Worm (Caenorhabditis elegans) whole organism, L1 larva: ENCODE results near the gene nmgp-1.
A peak's percentile ranks its signal among the peaks of the same experiment; 100 is the strongest.

Source experiments
- C04F5.9 ChIP-seq: sonication (generic microtip); optimal IDR thresholded peaks from 2 replicates; lab custom pipeline; 2016; ENCODE audit warnings: missing genetic modification characterization, missing compliant biosample characterization
- aly-2 ChIP-seq: fragments of 150-350 bp; optimal IDR thresholded peaks from 2 replicates; lab custom pipeline; 2014; ENCODE audit warnings: missing biosample characterization, missing genetic modification characterization
- ama-1 ChIP-seq: fragments of 150-350 bp; optimal IDR thresholded peaks from 2 replicates; lab custom pipeline; 2014
- blmp-1 ChIP-seq: fragments of 150-350 bp; optimal IDR thresholded peaks from 2 replicates; lab custom pipeline; 2014; ENCODE audit warnings: missing biosample characterization, missing genetic modification characterization
- ceh-63 ChIP-seq: fragments of 200-800 bp; sonication (Bioruptor generic); optimal IDR thresholded peaks from 2 replicates; lab custom pipeline; 2018; ENCODE audit warnings: mild to moderate bottlenecking, missing genetic modification characterization, missing compliant biosample characterization
- ceh-8 ChIP-seq: fragments of 200-800 bp; sonication (Bioruptor generic); optimal IDR thresholded peaks from 2 replicates; lab custom pipeline; 2018; ENCODE audit warnings: mild to moderate bottlenecking, missing genetic modification characterization, moderate library complexity, missing compliant biosample characterization
- efl-1 ChIP-seq, 4 experiments: fragments of 150-350 bp; optimal IDR thresholded peaks in 3 of 4; peaks in 1 of 4; 1 replicate in 1 of 4; 2 replicates in 3 of 4; lab custom pipeline; 2014; ENCODE audit warnings: missing biosample characterization in 2 of 4, missing genetic modification characterization in 2 of 4, missing genetic modification reagents in 2 of 4
- efl-3 ChIP-seq: fragments of 200-800 bp; sonication (Bioruptor generic); optimal IDR thresholded peaks from 2 replicates; lab custom pipeline; 2018; ENCODE audit warnings: mild to moderate bottlenecking, missing genetic modification characterization, missing compliant biosample characterization
- elt-2 ChIP-seq: sonication (generic microtip); optimal IDR thresholded peaks from 2 replicates; lab custom pipeline; 2016; ENCODE audit warnings: missing genetic modification characterization, mild to moderate bottlenecking, inconsistent platforms, missing compliant biosample characterization, missing genetic modification reagents
- fkh-10 ChIP-seq: sonication (generic microtip); optimal IDR thresholded peaks from 2 replicates; lab custom pipeline; 2017; ENCODE audit warnings: missing biosample characterization, missing genetic modification reagents, missing genetic modification characterization
- fkh-8 ChIP-seq: sonication (generic microtip); optimal IDR thresholded peaks from 2 replicates; lab custom pipeline; 2016; ENCODE audit warnings: mild to moderate bottlenecking, missing genetic modification characterization, missing compliant biosample characterization
- fos-1 ChIP-seq: fragments of 150-350 bp; optimal IDR thresholded peaks from 2 replicates; lab custom pipeline; 2014; ENCODE audit warnings: missing biosample characterization, missing genetic modification characterization
- hlh-4 ChIP-seq: sonication (generic microtip); optimal IDR thresholded peaks from 2 replicates; lab custom pipeline; 2016; ENCODE audit warnings: mild to moderate bottlenecking, missing genetic modification characterization, missing compliant biosample characterization
- hpl-2 ChIP-seq: fragments of 150-350 bp; optimal IDR thresholded peaks from 2 replicates; lab custom pipeline; 2014; ENCODE audit warnings: missing biosample characterization, missing genetic modification reagents, missing genetic modification characterization
- lin-14 ChIP-seq: fragments of 200-800 bp; sonication (Bioruptor generic); optimal IDR thresholded peaks from 2 replicates; lab custom pipeline; 2018; ENCODE audit warnings: mild to moderate bottlenecking, missing genetic modification characterization, moderate library complexity, missing compliant biosample characterization
- lir-3 ChIP-seq: sonication (generic microtip); optimal IDR thresholded peaks from 2 replicates; lab custom pipeline; 2016; ENCODE audit warnings: mild to moderate bottlenecking, missing genetic modification characterization, moderate library complexity, missing compliant biosample characterization; ENCODE audit not compliant: poor library complexity
- lsy-2 ChIP-seq, 2 experiments: fragments of 150-350 bp; optimal IDR thresholded peaks; 2 replicates each; lab custom pipeline; 2014; ENCODE audit warnings: missing biosample characterization in 2 of 2, missing genetic modification characterization in 2 of 2
- mab-9 ChIP-seq: fragments of 200-800 bp; sonication (Bioruptor generic); IDR thresholded peaks from 2 replicates; pipeline ENCODE4 v1.3.6; 2022; ENCODE audit warnings: missing genetic modification reagents, missing genetic modification characterization, missing compliant biosample characterization
- mdl-1 ChIP-seq, 2 experiments: fragments of 150-350 bp; optimal IDR thresholded peaks; 2 replicates each; lab custom pipeline; 2014 to 2017; ENCODE audit warnings: missing biosample characterization in 2 of 2, missing genetic modification characterization in 2 of 2, inconsistent platforms in 1 of 2
- mef-2 ChIP-seq: fragments of 150-350 bp; optimal IDR thresholded peaks from 2 replicates; lab custom pipeline; 2014; ENCODE audit warnings: missing biosample characterization, missing genetic modification characterization
- mep-1 ChIP-seq: fragments of 150-350 bp; optimal IDR thresholded peaks from 2 replicates; lab custom pipeline; 2014; ENCODE audit warnings: missing biosample characterization, missing genetic modification characterization
- nhr-11 ChIP-seq: fragments of 150-350 bp; optimal IDR thresholded peaks from 2 replicates; lab custom pipeline; 2014; ENCODE audit warnings: missing biosample characterization, missing genetic modification characterization
- nhr-12 ChIP-seq: sonication (generic microtip); optimal IDR thresholded peaks from 2 replicates; lab custom pipeline; 2017; ENCODE audit warnings: missing biosample characterization, missing genetic modification characterization
- nhr-19 ChIP-seq: fragments of 200-800 bp; sonication (Bioruptor generic); conservative IDR thresholded peaks from 2 replicates; pipeline ENCODE4 v1.3.6; 2022; ENCODE audit warnings: missing genetic modification characterization, missing compliant biosample characterization
- nhr-20 ChIP-seq: sonication (generic microtip); optimal IDR thresholded peaks from 2 replicates; lab custom pipeline; 2016; ENCODE audit warnings: mild to moderate bottlenecking, missing genetic modification characterization, missing compliant biosample characterization
- nhr-47 ChIP-seq: sonication (generic microtip); optimal IDR thresholded peaks from 2 replicates; lab custom pipeline; 2016; ENCODE audit warnings: mild to moderate bottlenecking, missing genetic modification characterization, moderate library complexity, missing compliant biosample characterization
- nhr-71 ChIP-seq: sonication (generic microtip); optimal IDR thresholded peaks from 2 replicates; lab custom pipeline; 2016; ENCODE audit warnings: mild to moderate bottlenecking, missing genetic modification characterization, moderate library complexity, missing compliant biosample characterization
- nhr-85 ChIP-seq: sonication (generic microtip); peaks from one replicate; lab custom pipeline; 2016; ENCODE audit warnings: missing genetic modification characterization, inconsistent platforms, missing compliant biosample characterization
- pqm-1 ChIP-seq: sonication (generic microtip); optimal IDR thresholded peaks from 3 replicates; lab custom pipeline; 2017; ENCODE audit warnings: missing biosample characterization, missing genetic modification characterization
- rnt-1 ChIP-seq: sonication (generic microtip); optimal IDR thresholded peaks from 2 replicates; lab custom pipeline; 2016; ENCODE audit warnings: mild to moderate bottlenecking, missing genetic modification characterization, moderate library complexity, missing compliant biosample characterization
- snu-23 ChIP-seq: sonication (generic microtip); optimal IDR thresholded peaks from 2 replicates; lab custom pipeline; 2016; ENCODE audit warnings: missing genetic modification characterization, missing compliant biosample characterization
- sox-4 ChIP-seq: sonication (generic microtip); optimal IDR thresholded peaks from 2 replicates; lab custom pipeline; 2016; ENCODE audit warnings: missing genetic modification characterization, missing compliant biosample characterization
- swsn-7 ChIP-seq: sonication (generic microtip); optimal IDR thresholded peaks from 2 replicates; lab custom pipeline; 2016; ENCODE audit warnings: missing genetic modification characterization, missing compliant biosample characterization
- unc-130 ChIP-seq: fragments of 150-350 bp; optimal IDR thresholded peaks from 2 replicates; lab custom pipeline; 2017; ENCODE audit warnings: missing biosample characterization, missing genetic modification characterization, inconsistent platforms
- unc-62 ChIP-seq: fragments of 150-350 bp; optimal IDR thresholded peaks from 2 replicates; lab custom pipeline; 2014; ENCODE audit warnings: missing biosample characterization, missing genetic modification reagents, missing genetic modification characterization
- unc-98 ChIP-seq: fragments of 200-800 bp; sonication (Bioruptor generic); IDR thresholded peaks from 2 replicates; pipeline ENCODE4 v1.3.6; 2022; ENCODE audit warnings: missing genetic modification characterization, missing compliant biosample characterization
- zag-1 ChIP-seq: fragments of 150-350 bp; optimal IDR thresholded peaks from 2 replicates; lab custom pipeline; 2014; ENCODE audit warnings: missing biosample characterization, missing genetic modification characterization
- ztf-11 ChIP-seq, 2 experiments: sonication (generic microtip); optimal IDR thresholded peaks; 2 replicates each; lab custom pipeline; 2016 to 2017; ENCODE audit warnings: missing genetic modification characterization in 2 of 2, missing biosample characterization in 1 of 2, missing compliant biosample characterization in 1 of 2

nmgp-1 gene

ce11 chrII:6286865-6287264 lies 26.2 kb downstream of the nmgp-1 start, which contains the start of gene F13H8.6:
TSS of gene F13H8.6 (minus strand) at chrII:6286965.
- TF ChIP-seq lir-3 (no peak), nhr-85 (no peak), ceh-63 (GFP tag; lab: Kevin White, UChicago) (no peak), sox-4 (no peak), fkh-10 (GFP tag; lab: Kevin White, UChicago) (no peak), mdl-1 (tag; optimal IDR thresholded peaks at IDR 0.05; lab: Kevin White, UChicago) (no peak), C04F5.9 (tag; lab: Kevin White, UChicago) (no peak), mab-9 (GFP tag; lab: Robert Waterston, UW) (no peak), elt-2 (no peak)

- peak; percentile 5 for TF ChIP-seq swsn-7
- peak; percentile 13 for TF ChIP-seq fkh-8
- TF ChIP-seq ztf-11 (tag; optimal IDR thresholded peaks at IDR 0.05; lab: Kevin White, UChicago), result no peak
- no peak for TF ChIP-seq hlh-4 (tag; lab: Kevin White, UChicago)
- no peak for TF ChIP-seq zag-1
- TF ChIP-seq nhr-71 (tag; lab: Kevin White, UChicago), result peak; percentile 55
- peak; percentile 87 for TF ChIP-seq ceh-8 (GFP tag; lab: Kevin White, UChicago)
- peak; percentile 1 to 32 for TF ChIP-seq lsy-2 (tag; optimal IDR thresholded peaks at IDR 0.05; lab: Kevin White, UChicago)
- no peak for TF ChIP-seq hpl-2
- TF ChIP-seq nhr-12 (tag; lab: Kevin White, UChicago), result no peak
- TF ChIP-seq nhr-19 (GFP tag; lab: Robert Waterston, UW), result peak; percentile 3; the same call in 1 of the 2 replicates
Measured at ce11 chrII:6288104-6288503, 27.4 kb downstream of the nmgp-1 start.

ce11 chrII:6290047-6290582 lies 29.5 kb downstream of the nmgp-1 start, which contains the start of gene upb-1:
TSS of gene upb-1 (minus strand) at chrII:6290097.
- TF ChIP-seq elt-2 (peak; percentile 32), unc-130 (tag; lab: Kevin White, UChicago) (peak; percentile 39), efl-3 (GFP tag; lab: Kevin White, UChicago) (no peak), mef-2 (no peak), unc-62 (GFP tag; lab: Kevin White, UChicago) (no peak), nhr-20 (tag; lab: Kevin White, UChicago) (peak; percentile 52), snu-23 (GFP tag; lab: Kevin White, UChicago) (peak; percentile 55), rnt-1 (tag; lab: Kevin White, UChicago) (peak; percentile 62), nhr-71 (tag; lab: Kevin White, UChicago) (peak; percentile 82), aly-2 (tag; lab: Kevin White, UChicago) (no peak), unc-98 (GFP tag; lab: Robert Waterston, UW) (no peak), nhr-11 (tag; lab: Kevin White, UChicago) (no peak), mdl-1 (tag; optimal IDR thresholded peaks at IDR 0.05; lab: Kevin White, UChicago) (peak in 1 of 2 experiments; percentile 64), swsn-7 (peak; percentile 7), ama-1 (no peak), blmp-1 (tag; lab: Kevin White, UChicago) (peak; percentile 52), pqm-1 (tag; lab: Kevin White, UChicago) (no peak), nhr-47 (tag; lab: Kevin White, UChicago) (peak; percentile 3), lin-14 (GFP tag; lab: Kevin White, UChicago) (peak; percentile 72), efl-1 (optimal IDR thresholded peaks at IDR 0.05; lab: Kevin White, UChicago) (peak in 1 of 2 experiments; percentile 24), efl-1 (GFP tag; optimal IDR thresholded peaks at IDR 0.05 in 1 of 2; lab: Kevin White, UChicago) (no peak), fkh-8 (no peak), mep-1 (tag; lab: Kevin White, UChicago) (peak; percentile 21), lsy-2 (tag; optimal IDR thresholded peaks at IDR 0.05; lab: Kevin White, UChicago) (peak; percentile 42 to 67), nhr-19 (GFP tag; lab: Robert Waterston, UW) (peak; percentile 64), fos-1 (tag; lab: Kevin White, UChicago) (no peak)
